Worm (Caenorhabditis elegans) whole organism, L4 larva: ENCODE measurements around the gene nlp-101.

ENCODE experiments used
- R02D3.7 ChIP-seq: fragments of 150-350 bp; sonication (generic microtip); optimal IDR thresholded peaks from 3 replicates; lab custom pipeline; 2014; ENCODE audit warnings: missing biosample characterization, missing genetic modification characterization
- ZK337.2 ChIP-seq: fragments of 200-800 bp; sonication (Bioruptor generic); IDR thresholded peaks from 2 replicates; pipeline ENCODE4 v1.3.6; 2022; ENCODE audit warnings: missing genetic modification reagents, missing genetic modification characterization, missing compliant biosample characterization
- aha-1 ChIP-seq: fragments of 150-350 bp; peaks from one replicate; lab custom pipeline; 2014; ENCODE audit warnings: missing biosample characterization, missing genetic modification characterization
- aly-2 ChIP-seq: sonication (generic microtip); optimal IDR thresholded peaks from 2 replicates; lab custom pipeline; 2018; ENCODE audit warnings: missing biosample characterization, missing genetic modification characterization
- fkh-10 ChIP-seq: fragments of 150-350 bp; optimal IDR thresholded peaks from 2 replicates; lab custom pipeline; 2014; ENCODE audit warnings: missing biosample characterization, missing genetic modification reagents, missing genetic modification characterization
- fos-1 ChIP-seq: fragments of 150-350 bp; optimal IDR thresholded peaks from 2 replicates; lab custom pipeline; 2014; ENCODE audit warnings: missing biosample characterization, missing genetic modification characterization
- lin-38 ChIP-seq: fragments of 200-800 bp; sonication (Bioruptor generic); IDR thresholded peaks from 2 replicates; pipeline ENCODE4 v1.3.6; 2022; ENCODE audit warnings: missing genetic modification reagents, missing genetic modification characterization, missing compliant biosample characterization
- mep-1 ChIP-seq: fragments of 150-350 bp; sonication (generic microtip); optimal IDR thresholded peaks from 3 replicates; lab custom pipeline; 2014; ENCODE audit warnings: missing biosample characterization, missing genetic modification characterization
- nhr-6 ChIP-seq: fragments of 150-350 bp; optimal IDR thresholded peaks from 2 replicates; lab custom pipeline; 2014; ENCODE audit warnings: missing biosample characterization, missing genetic modification characterization
- unc-130 ChIP-seq: sonication (generic microtip); optimal IDR thresholded peaks from 2 replicates; lab custom pipeline; 2016; ENCODE audit warnings: missing genetic modification reagents, missing genetic modification characterization, missing compliant biosample characterization
- unc-39 ChIP-seq: sonication (generic microtip); optimal IDR thresholded peaks from 2 replicates; lab custom pipeline; 2017; ENCODE audit warnings: missing biosample characterization, missing genetic modification characterization

ce11 chrX:7839989-7840388, 1.3 kb downstream of the nlp-101 start:
- TF ChIP-seq aly-2 (tag; lab: Kevin White, UChicago) (no peak), unc-39 (tag; lab: Kevin White, UChicago) (no peak), nhr-6 (tag; lab: Kevin White, UChicago) (no peak), mep-1 (tag; lab: Kevin White, UChicago) (no peak), aha-1 (tag; lab: Kevin White, UChicago) (peak; percentile 97), fkh-10 (GFP tag; lab: Kevin White, UChicago) (no peak), ZK337.2 (no peak), R02D3.7 (tag; lab: Kevin White, UChicago) (no peak), lin-38 (GFP tag; lab: Robert Waterston, UW) (no peak), unc-130 (no peak), fos-1 (no peak)
